Worm (Caenorhabditis elegans) whole organism, late embryonic: ENCODE data around the gene F59A1.18.

Experiments
- C08G9.2 ChIP-seq: sonication (generic microtip); optimal IDR thresholded peaks from 2 replicates; lab custom pipeline; 2016; ENCODE audit warnings: mild to moderate bottlenecking, missing genetic modification characterization, moderate library complexity, missing compliant biosample characterization
- F13H6.1 ChIP-seq: sonication (generic microtip); optimal IDR thresholded peaks from 2 replicates; lab custom pipeline; 2016; ENCODE audit warnings: missing genetic modification characterization, missing compliant biosample characterization
- T23F11.4 ChIP-seq: fragments of 200-800 bp; sonication (Bioruptor generic); optimal IDR thresholded peaks from 2 replicates; lab custom pipeline; 2018; ENCODE audit warnings: mild to moderate bottlenecking, missing genetic modification characterization, missing compliant biosample characterization
- Y22D7AL.16 ChIP-seq: sonication (generic microtip); optimal IDR thresholded peaks from 2 replicates; lab custom pipeline; 2016; ENCODE audit warnings: missing genetic modification characterization, missing compliant biosample characterization
- ahr-1 ChIP-seq: sonication (generic microtip); optimal IDR thresholded peaks from 2 replicates; lab custom pipeline; 2016; ENCODE audit warnings: missing genetic modification characterization, missing compliant biosample characterization
- ama-1 ChIP-seq: fragments of 150-350 bp; optimal IDR thresholded peaks from 2 replicates; lab custom pipeline; 2014
- ceh-18 ChIP-seq: sonication (generic microtip); optimal IDR thresholded peaks from 2 replicates; lab custom pipeline; 2016; ENCODE audit warnings: missing genetic modification characterization, missing compliant biosample characterization
- ceh-19 ChIP-seq: fragments of 200-800 bp; sonication (Bioruptor generic); optimal IDR thresholded peaks from 2 replicates; lab custom pipeline; 2018; ENCODE audit warnings: mild to moderate bottlenecking, missing genetic modification characterization, missing compliant biosample characterization
- ceh-22 ChIP-seq: sonication (generic microtip); optimal IDR thresholded peaks from 2 replicates; lab custom pipeline; 2017; ENCODE audit warnings: missing biosample characterization, missing genetic modification characterization
- ceh-34 ChIP-seq: sonication (generic microtip); optimal IDR thresholded peaks from 2 replicates; lab custom pipeline; 2016; ENCODE audit warnings: mild to moderate bottlenecking, missing genetic modification characterization, missing compliant biosample characterization
- ceh-45 ChIP-seq: fragments of 200-800 bp; sonication (Bioruptor generic); IDR thresholded peaks from 2 replicates; pipeline ENCODE4 v1.3.6; 2022; ENCODE audit warnings: missing genetic modification reagents, missing genetic modification characterization, missing compliant biosample characterization
- ceh-9 ChIP-seq: sonication (generic microtip); optimal IDR thresholded peaks from 2 replicates; lab custom pipeline; 2016; ENCODE audit warnings: mild to moderate bottlenecking, missing genetic modification characterization, inconsistent platforms, missing compliant biosample characterization
- dve-1 ChIP-seq: sonication (generic microtip); optimal IDR thresholded peaks from 2 replicates; lab custom pipeline; 2017; ENCODE audit warnings: antibody characterized with exemption, mild to moderate bottlenecking, missing genetic modification characterization, missing compliant biosample characterization
- elt-2 ChIP-seq: sonication (generic microtip); optimal IDR thresholded peaks from 2 replicates; lab custom pipeline; 2016; ENCODE audit warnings: missing genetic modification reagents, missing genetic modification characterization, missing compliant biosample characterization
- elt-4 ChIP-seq: sonication (generic microtip); optimal IDR thresholded peaks from 2 replicates; lab custom pipeline; 2016; ENCODE audit warnings: missing genetic modification characterization, missing compliant biosample characterization
- ets-4 ChIP-seq: sonication (generic microtip); optimal IDR thresholded peaks from 2 replicates; lab custom pipeline; 2016; ENCODE audit warnings: missing genetic modification characterization, missing compliant biosample characterization
- eyg-1 ChIP-seq: sonication (generic microtip); optimal IDR thresholded peaks from 2 replicates; lab custom pipeline; 2016; ENCODE audit warnings: missing genotype, missing genetic modification characterization, missing compliant biosample characterization
- fax-1 ChIP-seq: sonication (generic microtip); optimal IDR thresholded peaks from 2 replicates; lab custom pipeline; 2016; ENCODE audit warnings: missing genotype, missing genetic modification characterization, missing compliant biosample characterization
- fkh-10 ChIP-seq: fragments of 150-350 bp; optimal IDR thresholded peaks from 2 replicates; lab custom pipeline; 2014; ENCODE audit warnings: missing biosample characterization, missing genetic modification reagents, missing genetic modification characterization
- gmeb-2 ChIP-seq: sonication (generic microtip); optimal IDR thresholded peaks from 2 replicates; lab custom pipeline; 2016; ENCODE audit warnings: missing genetic modification characterization, inconsistent platforms, missing compliant biosample characterization
- hlh-13 ChIP-seq: fragments of 200-800 bp; sonication (Bioruptor generic); optimal IDR thresholded peaks from 2 replicates; lab custom pipeline; 2018; ENCODE audit warnings: mild to moderate bottlenecking, missing genetic modification characterization, missing compliant biosample characterization
- hlh-15 ChIP-seq: sonication (generic microtip); optimal IDR thresholded peaks from 2 replicates; lab custom pipeline; 2016; ENCODE audit warnings: missing genetic modification characterization, missing compliant biosample characterization
- hlh-30 ChIP-seq: sonication (generic microtip); optimal IDR thresholded peaks from 2 replicates; lab custom pipeline; 2017; ENCODE audit warnings: antibody characterized with exemption, missing genetic modification characterization, missing compliant biosample characterization; ENCODE audit not compliant: insufficient read depth
- hlh-6 ChIP-seq: sonication (generic microtip); optimal IDR thresholded peaks from 2 replicates; lab custom pipeline; 2016; ENCODE audit warnings: missing genotype, missing genetic modification characterization, missing compliant biosample characterization
- lin-11 ChIP-seq: fragments of 200-800 bp; sonication (Bioruptor generic); optimal IDR thresholded peaks from 2 replicates; lab custom pipeline; 2018; ENCODE audit warnings: mild to moderate bottlenecking, missing genetic modification characterization, missing compliant biosample characterization
- mec-3 ChIP-seq: sonication (generic microtip); optimal IDR thresholded peaks from 2 replicates; lab custom pipeline; 2016; ENCODE audit warnings: borderline replicate concordance, missing genetic modification characterization, missing compliant biosample characterization
- npax-4 ChIP-seq: sonication (generic microtip); optimal IDR thresholded peaks from 2 replicates; lab custom pipeline; 2016; ENCODE audit warnings: missing genetic modification characterization, missing compliant biosample characterization
- pag-3 ChIP-seq: sonication (generic microtip); optimal IDR thresholded peaks from 2 replicates; lab custom pipeline; 2016; ENCODE audit warnings: missing compliant biosample characterization, missing genetic modification characterization, borderline replicate concordance
- pha-2 ChIP-seq: sonication (generic microtip); optimal IDR thresholded peaks from 2 replicates; lab custom pipeline; 2017; ENCODE audit warnings: mild to moderate bottlenecking, missing genetic modification characterization, missing compliant biosample characterization
- ref-2 ChIP-seq: sonication (generic microtip); optimal IDR thresholded peaks from 2 replicates; lab custom pipeline; 2016; ENCODE audit warnings: missing genetic modification characterization, missing compliant biosample characterization
- rnt-1 ChIP-seq: sonication (generic microtip); optimal IDR thresholded peaks from 2 replicates; lab custom pipeline; 2016; ENCODE audit warnings: missing genetic modification characterization, missing compliant biosample characterization
- sdc-2 ChIP-seq: sonication (generic microtip); optimal IDR thresholded peaks from 2 replicates; lab custom pipeline; 2016; ENCODE audit warnings: missing genotype, missing genetic modification characterization, missing compliant biosample characterization
- sox-2 ChIP-seq: fragments of 200-800 bp; sonication (Bioruptor generic); IDR thresholded peaks from 2 replicates; pipeline ENCODE4 v1.3.6; 2022; ENCODE audit warnings: missing genetic modification reagents, missing genetic modification characterization, missing compliant biosample characterization
- tbx-2 ChIP-seq: sonication (generic microtip); optimal IDR thresholded peaks from 2 replicates; lab custom pipeline; 2016; ENCODE audit warnings: missing genetic modification characterization, missing compliant biosample characterization
- tbx-7 ChIP-seq: sonication (generic microtip); optimal IDR thresholded peaks from 2 replicates; lab custom pipeline; 2016; ENCODE audit warnings: missing genotype, missing genetic modification characterization, missing compliant biosample characterization
- unc-55 ChIP-seq: sonication (generic microtip); optimal IDR thresholded peaks from 2 replicates; lab custom pipeline; 2017; ENCODE audit warnings: missing biosample characterization, missing genetic modification reagents, missing genetic modification characterization
- unc-86 ChIP-seq: sonication (generic microtip); optimal IDR thresholded peaks from 2 replicates; lab custom pipeline; 2016; ENCODE audit warnings: missing genetic modification characterization, missing compliant biosample characterization

F59A1.18 gene

ce11 chrV:17683290-17683689 lies 3.5 kb downstream of the F59A1.18 start:
- no peak for TF ChIP-seq Y22D7AL.16
- no peak for TF ChIP-seq ceh-18
- TF ChIP-seq sdc-2 = no peak
- no peak for TF ChIP-seq eyg-1 (tag; lab: Kevin White, UChicago)
- TF ChIP-seq hlh-15 (tag; lab: Kevin White, UChicago) = no peak
- no peak for TF ChIP-seq lin-11 (tag; lab: Kevin White, UChicago)
- TF ChIP-seq ahr-1 (tag; lab: Kevin White, UChicago) = no peak
- no peak for TF ChIP-seq rnt-1 (tag; lab: Kevin White, UChicago)
- no peak for TF ChIP-seq ama-1 (lab: Kevin White, UChicago)
- no peak for TF ChIP-seq tbx-2 (tag; lab: Kevin White, UChicago)
- TF ChIP-seq pag-3 (tag; lab: Kevin White, UChicago) = no peak
- TF ChIP-seq pha-2 (tag; lab: Kevin White, UChicago) = no peak
- TF ChIP-seq npax-4 (tag; lab: Kevin White, UChicago) = no peak
- no peak for TF ChIP-seq F13H6.1

ce11 chrV:17676553-17676952 lies 10.2 kb downstream of the F59A1.18 start, which contains the start of gene str-92:
str-92 (minus strand) TSS chrV:17676653.
- no peak for TF ChIP-seq Y22D7AL.16
- no peak for TF ChIP-seq C08G9.2 (tag; lab: Kevin White, UChicago)

DNA sequence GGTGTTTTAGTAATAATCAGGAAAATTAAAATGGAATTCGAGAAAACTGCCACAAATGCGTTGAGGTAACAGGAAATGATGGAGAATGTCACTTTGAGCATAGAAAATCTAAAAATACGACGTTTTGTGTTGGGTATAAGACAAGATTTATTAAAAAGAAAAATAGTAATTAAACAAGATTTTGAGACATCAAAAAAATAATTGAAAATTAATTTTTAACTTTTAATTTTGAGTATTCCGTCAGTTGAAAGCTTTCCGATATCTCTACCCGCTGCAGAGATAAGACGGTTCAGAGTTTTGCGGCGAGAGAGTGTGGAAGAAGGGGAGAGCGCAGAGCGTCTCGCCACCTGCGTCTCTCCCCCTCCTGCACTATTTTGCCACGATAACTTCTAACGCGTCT lies 13.4 kb downstream of the F59A1.18 start, which contains the start of gene str-93:
str-93 (minus strand) TSS at position 101 of the 400 bp plus-strand sequence.
- TF ChIP-seq hlh-13 (GFP tag; lab: Kevin White, UChicago) (no peak), rnt-1 (tag; lab: Kevin White, UChicago) (no peak), elt-4 (tag; lab: Kevin White, UChicago) (no peak), fax-1 (tag; lab: Kevin White, UChicago) (no peak), ceh-45 (GFP tag; lab: Robert Waterston, UW) (no peak), sox-2 (GFP tag; lab: Robert Waterston, UW) (no peak), mec-3 (tag; lab: Kevin White, UChicago) (no peak), ceh-22 (tag; lab: Kevin White, UChicago) (no peak), unc-86 (tag; lab: Kevin White, UChicago) (no peak), fkh-10 (no peak), unc-55 (no peak), hlh-15 (tag; lab: Kevin White, UChicago) (no peak), elt-2 (no peak), T23F11.4 (GFP tag; lab: Kevin White, UChicago) (no peak), hlh-30 (tag; lab: Kevin White, UChicago) (no peak), ceh-34 (tag; lab: Kevin White, UChicago) (no peak), ref-2 (no peak)

DNA sequence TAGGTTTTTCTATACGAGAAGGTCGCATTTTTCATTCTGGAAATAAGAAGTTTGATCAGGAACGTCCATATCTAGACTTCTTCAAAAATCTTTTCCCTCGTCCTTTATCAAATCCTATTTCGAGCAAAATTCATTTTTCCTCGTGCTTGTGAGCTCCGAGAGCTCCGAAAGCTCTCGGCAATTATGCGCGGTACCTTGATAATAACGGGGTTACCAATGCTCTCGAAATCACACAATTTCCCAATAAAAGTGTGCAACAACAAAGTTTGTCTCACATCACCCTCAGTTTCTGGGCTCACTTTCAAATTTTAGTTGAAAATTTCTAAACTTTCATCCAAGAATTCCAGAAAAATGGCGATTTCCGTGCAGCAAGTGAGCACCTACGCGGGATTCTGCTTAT lies 18.2 kb downstream of the F59A1.18 start, which contains the start of gene str-89:
str-89 (plus strand) TSS at position 301 of the 400 bp plus-strand sequence.
- TF ChIP-seq Y22D7AL.16 (no peak), gmeb-2 (no peak), ets-4 (tag; lab: Kevin White, UChicago) (no peak), tbx-7 (tag; lab: Kevin White, UChicago) (no peak), ama-1 (lab: Kevin White, UChicago) (no peak), hlh-6 (tag; lab: Kevin White, UChicago) (no peak), T23F11.4 (GFP tag; lab: Kevin White, UChicago) (no peak)

DNA sequence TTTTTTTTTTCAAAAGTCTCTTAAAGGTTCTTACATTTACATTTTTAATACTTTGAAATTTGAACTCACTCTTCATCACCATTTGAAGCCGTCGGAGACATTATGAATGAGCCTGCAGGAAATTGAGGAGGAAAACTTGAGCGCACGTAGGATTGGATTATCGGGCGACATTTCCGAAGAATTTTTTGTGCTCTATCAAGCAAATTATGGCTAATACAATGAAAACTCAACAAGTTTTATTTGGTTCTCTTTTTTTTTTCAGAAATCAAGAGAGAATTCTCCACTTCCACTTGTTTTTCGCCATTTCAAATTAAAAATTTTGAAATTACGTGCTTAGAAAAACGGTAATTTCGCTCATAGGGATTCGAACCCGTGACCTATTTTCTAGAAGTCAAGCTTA lies 19.1 kb downstream of the F59A1.18 start, which contains the start of gene F59A1.12:
F59A1.12 (minus strand) TSS at position 101 of the 400 bp plus-strand sequence.
- TF ChIP-seq dve-1 (tag; lab: Kevin White, UChicago) (no peak), ceh-9 (tag; lab: Kevin White, UChicago) (no peak), ceh-19 (GFP tag; lab: Kevin White, UChicago) (no peak)
